Worm (Caenorhabditis elegans) whole organism, L2 larva: Measurements from ENCODE around the gene nova-1.
"Not testable (repeated sequence)": the region's sequence is repeated elsewhere in the genome, so short reads cannot be mapped to it uniquely, and the experiment has no call there.

Experiments used
- C34F6.9 ChIP-seq: fragments of 150-350 bp; optimal IDR thresholded peaks from 2 replicates; lab custom pipeline; 2014; ENCODE audit warnings: missing biosample characterization, missing genetic modification characterization
- F13H6.1 ChIP-seq: sonication (generic microtip); optimal IDR thresholded peaks from 2 replicates; lab custom pipeline; 2016; ENCODE audit warnings: missing genetic modification characterization, missing compliant biosample characterization
- R02D3.7 ChIP-seq: fragments of 150-350 bp; optimal IDR thresholded peaks from 2 replicates; lab custom pipeline; 2014; ENCODE audit warnings: missing biosample characterization, missing genetic modification characterization
- Y55F3AM.14 ChIP-seq: fragments of 200-800 bp; sonication (Bioruptor generic); optimal IDR thresholded peaks from 2 replicates; lab custom pipeline; 2018; ENCODE audit warnings: mild to moderate bottlenecking, missing genetic modification characterization, missing compliant biosample characterization
- aly-2 ChIP-seq: fragments of 150-350 bp; optimal IDR thresholded peaks from 2 replicates; lab custom pipeline; 2014; ENCODE audit warnings: missing biosample characterization, missing genetic modification characterization
- ama-1 ChIP-seq: fragments of 150-350 bp; optimal IDR thresholded peaks from 2 replicates; lab custom pipeline; 2018; ENCODE audit warnings: inconsistent platforms
- blmp-1 ChIP-seq: sonication (generic microtip); optimal IDR thresholded peaks from 2 replicates; lab custom pipeline; 2017; ENCODE audit warnings: missing genetic modification characterization, mild to moderate bottlenecking, missing compliant biosample characterization, antibody characterized with exemption, moderate library complexity; ENCODE audit not compliant: insufficient read depth
- ceh-16 ChIP-seq: fragments of 150-350 bp; optimal IDR thresholded peaks from 2 replicates; lab custom pipeline; 2014; ENCODE audit warnings: missing biosample characterization, missing genetic modification characterization
- egl-27 ChIP-seq: sonication (generic microtip); optimal IDR thresholded peaks from 3 replicates; lab custom pipeline; 2017; ENCODE audit warnings: missing biosample characterization, missing genetic modification reagents, missing genetic modification characterization
- elt-3 ChIP-seq: sonication (generic microtip); optimal IDR thresholded peaks from 2 replicates; lab custom pipeline; 2017; ENCODE audit warnings: missing biosample characterization, missing genetic modification characterization
- fos-1 ChIP-seq: fragments of 150-350 bp; optimal IDR thresholded peaks from 2 replicates; lab custom pipeline; 2014; ENCODE audit warnings: missing biosample characterization, missing genetic modification characterization
- gmeb-1 ChIP-seq: fragments of 150-350 bp; optimal IDR thresholded peaks from 2 replicates; lab custom pipeline; 2014; ENCODE audit warnings: missing biosample characterization, missing genetic modification characterization
- lin-11 ChIP-seq: fragments of 150-350 bp; sonication (generic microtip); optimal IDR thresholded peaks from 2 replicates; lab custom pipeline; 2014; ENCODE audit warnings: missing biosample characterization, missing genetic modification characterization, inconsistent platforms, mixed read lengths
- lsy-2 ChIP-seq, 2 experiments: fragments of 150-350 bp in 1 of 2; sonication (generic microtip) in 1 of 2; optimal IDR thresholded peaks; 2 replicates each; lab custom pipeline; 2014 to 2017; ENCODE audit warnings: missing biosample characterization in 2 of 2, missing genetic modification characterization in 2 of 2
- mbf-1 ChIP-seq: sonication (generic microtip); optimal IDR thresholded peaks from 2 replicates; lab custom pipeline; 2017; ENCODE audit warnings: missing biosample characterization, missing genetic modification characterization
- nhr-10 ChIP-seq: sonication (generic microtip); optimal IDR thresholded peaks from 2 replicates; lab custom pipeline; 2017; ENCODE audit warnings: missing biosample characterization, missing genetic modification characterization
- nhr-11 ChIP-seq: fragments of 150-350 bp; optimal IDR thresholded peaks from 2 replicates; lab custom pipeline; 2014; ENCODE audit warnings: missing biosample characterization, missing genetic modification characterization
- nhr-12 ChIP-seq: fragments of 150-350 bp; optimal IDR thresholded peaks from 2 replicates; lab custom pipeline; 2014; ENCODE audit warnings: missing biosample characterization, missing genetic modification characterization
- nhr-23 ChIP-seq: fragments of 150-350 bp; optimal IDR thresholded peaks from 2 replicates; lab custom pipeline; 2014; ENCODE audit warnings: missing biosample characterization, missing genetic modification reagents, missing genetic modification characterization
- nhr-6 ChIP-seq: fragments of 150-350 bp; optimal IDR thresholded peaks from 2 replicates; lab custom pipeline; 2014; ENCODE audit warnings: missing biosample characterization, missing genetic modification characterization
- nhr-77 ChIP-seq: fragments of 150-350 bp; optimal IDR thresholded peaks from 2 replicates; lab custom pipeline; 2014; ENCODE audit warnings: missing biosample characterization, missing genetic modification characterization
- sem-4 ChIP-seq: fragments of 150-350 bp; optimal IDR thresholded peaks from 2 replicates; lab custom pipeline; 2014; ENCODE audit warnings: missing biosample characterization, missing genetic modification reagents, missing genetic modification characterization
- sma-3 ChIP-seq: sonication (generic microtip); optimal IDR thresholded peaks from 2 replicates; lab custom pipeline; 2016; ENCODE audit warnings: missing genetic modification reagents, missing genetic modification characterization, missing compliant biosample characterization
- sma-9 ChIP-seq, 2 experiments: fragments of 150-350 bp in 1 of 2; sonication (generic microtip) in 1 of 2; optimal IDR thresholded peaks; 2 replicates each; lab custom pipeline; 2014 to 2016; ENCODE audit warnings: missing genetic modification characterization in 2 of 2, mild to moderate bottlenecking in 1 of 2, missing biosample characterization in 1 of 2, missing compliant biosample characterization in 1 of 2, missing genetic modification reagents in 1 of 2, moderate library complexity in 1 of 2
- unc-39 ChIP-seq: fragments of 150-350 bp; optimal IDR thresholded peaks from 2 replicates; lab custom pipeline; 2014; ENCODE audit warnings: missing biosample characterization, missing genetic modification characterization
- unc-55 ChIP-seq: fragments of 150-350 bp; sonication (generic microtip); optimal IDR thresholded peaks from 3 replicates; lab custom pipeline; 2014; ENCODE audit warnings: missing biosample characterization, missing genetic modification reagents, missing genetic modification characterization
- ztf-11 ChIP-seq: sonication (generic microtip); optimal IDR thresholded peaks from 2 replicates; lab custom pipeline; 2017; ENCODE audit warnings: missing biosample characterization, missing genetic modification characterization
- ztf-4 ChIP-seq: fragments of 150-350 bp; optimal IDR thresholded peaks from 2 replicates; lab custom pipeline; 2014; ENCODE audit warnings: missing biosample characterization, missing genetic modification characterization

Gene nova-1

DNA sequence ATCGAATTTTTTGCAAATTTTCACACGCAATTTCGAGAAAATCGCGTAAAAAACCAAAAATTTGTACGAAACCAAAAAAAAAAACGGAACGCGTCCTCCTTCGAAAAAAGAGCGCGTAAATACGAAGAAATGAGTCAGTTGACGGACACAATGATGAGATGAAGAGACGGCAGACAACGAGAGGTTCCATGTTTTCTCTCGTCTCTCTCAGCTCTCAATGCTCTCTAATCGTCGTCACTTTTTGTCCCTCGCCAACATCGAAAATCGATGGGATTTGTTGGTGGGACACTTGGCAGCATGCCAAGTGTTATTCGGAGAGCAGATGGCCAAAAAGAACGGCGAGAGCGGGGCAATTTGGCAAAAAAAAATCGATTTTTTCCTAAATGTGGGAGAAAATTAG lies 2.6 kb downstream of the nova-1 start (continued):
- TF ChIP-seq ama-1 (lab: Kevin White, UChicago) (peak; percentile 30), lsy-2 (tag; optimal IDR thresholded peaks at IDR 0.05; lab: Kevin White, UChicago) (peak; percentile 66 to 90), sma-9 (GFP tag; optimal IDR thresholded peaks at IDR 0.05; lab: Kevin White, UChicago) (peak; percentile 87), sma-9 (tag; optimal IDR thresholded peaks at IDR 0.05; lab: Kevin White, UChicago) (no peak), elt-3 (tag; lab: Kevin White, UChicago) (no peak), mbf-1 (tag; lab: Kevin White, UChicago) (no peak), aly-2 (tag; lab: Kevin White, UChicago) (no peak), C34F6.9 (tag; lab: Kevin White, UChicago) (peak; percentile 96)

DNA sequence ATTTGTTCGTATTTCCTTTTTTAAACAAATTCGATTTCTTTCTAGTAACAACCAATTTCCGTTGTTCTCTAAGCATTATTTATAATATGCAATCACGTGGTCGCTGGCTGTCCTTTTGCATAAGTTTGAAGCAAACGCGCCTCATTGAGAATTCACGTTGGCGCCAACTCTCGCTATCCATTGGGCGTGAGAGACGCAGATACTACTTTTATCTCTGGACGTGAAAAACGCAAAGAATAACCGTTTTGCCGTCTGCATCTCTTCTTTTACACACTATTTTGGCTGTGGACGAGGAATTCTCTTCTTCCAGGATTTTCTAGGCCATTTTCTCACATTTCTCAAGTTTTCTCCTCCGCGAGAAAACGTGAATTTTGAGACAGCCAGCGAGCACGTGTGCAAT lies 12.6 kb downstream of the nova-1 start:
- TF ChIP-seq unc-55 = peak; percentile 41

DNA sequence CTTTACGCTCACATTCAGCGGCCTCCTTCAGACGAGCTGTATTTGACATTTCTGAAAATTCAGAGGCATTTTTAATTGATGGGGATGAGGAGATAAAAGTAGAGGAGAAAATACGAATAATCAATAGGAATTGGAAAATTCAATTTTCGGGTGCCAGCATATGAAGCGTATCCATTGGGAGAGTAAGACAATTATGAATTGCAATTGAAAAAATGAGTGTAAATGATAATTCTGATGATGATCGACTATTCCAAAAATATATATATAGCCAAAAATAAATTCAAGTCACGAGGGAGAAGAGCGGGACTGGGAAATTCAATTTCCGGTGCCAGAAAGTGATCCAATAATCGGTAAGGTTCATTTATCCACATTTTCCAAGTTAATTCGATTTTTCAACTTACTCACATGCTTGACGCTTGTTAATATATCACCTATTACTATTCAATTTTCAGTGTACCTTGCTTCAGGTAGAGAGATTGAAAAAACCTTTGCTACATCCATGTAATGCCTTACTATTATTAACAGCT lies 15.4 kb downstream of the nova-1 start, which contains the start of gene Y59A8B.8:
Gene Y59A8B.8, minus strand, starts transcription at position 51 of the 527 bp plus-strand sequence.
- no peak for TF ChIP-seq nhr-77 (tag; lab: Kevin White, UChicago)
- TF ChIP-seq, all 48 proteins: peak for 0

DNA sequence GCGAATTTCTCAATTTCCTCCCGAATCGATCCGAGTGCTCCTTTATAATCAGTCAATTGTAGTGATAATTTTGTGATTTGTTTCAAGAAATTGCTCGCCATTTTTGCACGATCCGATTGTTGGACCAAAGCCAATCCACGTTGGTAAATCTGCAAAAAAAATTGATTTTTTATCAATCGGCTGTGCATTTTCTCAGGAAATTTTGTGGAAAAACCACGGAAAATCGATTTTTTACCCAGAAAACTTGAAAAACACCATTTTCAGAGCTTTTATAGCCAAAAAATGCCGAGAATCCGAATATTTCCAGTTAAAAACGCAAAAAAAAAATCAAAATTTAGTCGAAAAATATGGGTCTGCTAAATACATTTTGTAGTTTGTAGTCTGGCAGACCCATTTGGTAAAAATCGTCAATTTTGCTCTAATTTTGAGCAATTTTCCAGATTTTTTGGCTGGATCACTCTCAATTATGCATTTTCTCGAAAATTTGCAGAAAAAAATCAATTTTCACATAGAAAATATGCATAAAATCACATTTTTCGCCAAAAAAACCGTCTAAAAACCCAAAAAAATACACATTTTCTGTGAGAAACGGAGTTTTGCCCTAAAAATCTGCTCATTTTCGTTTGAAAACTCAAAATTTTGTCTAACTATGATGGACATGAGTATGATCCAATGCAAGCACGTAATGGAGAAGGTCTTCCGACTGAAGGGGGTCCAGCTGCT lies 26.3 kb downstream of the nova-1 start, which contains the start of the genes Y59A8B.25 and ebp-3:
Gene Y59A8B.25, minus strand, starts transcription at position 101 of the 723 bp plus-strand sequence.
Gene ebp-3, plus strand, starts transcription at position 673 of the 723 bp plus-strand sequence.
- not testable (repeated sequence) for TF ChIP-seq nhr-10 (tag; lab: Kevin White, UChicago); unc-39 (tag; lab: Kevin White, UChicago); unc-55

DNA sequence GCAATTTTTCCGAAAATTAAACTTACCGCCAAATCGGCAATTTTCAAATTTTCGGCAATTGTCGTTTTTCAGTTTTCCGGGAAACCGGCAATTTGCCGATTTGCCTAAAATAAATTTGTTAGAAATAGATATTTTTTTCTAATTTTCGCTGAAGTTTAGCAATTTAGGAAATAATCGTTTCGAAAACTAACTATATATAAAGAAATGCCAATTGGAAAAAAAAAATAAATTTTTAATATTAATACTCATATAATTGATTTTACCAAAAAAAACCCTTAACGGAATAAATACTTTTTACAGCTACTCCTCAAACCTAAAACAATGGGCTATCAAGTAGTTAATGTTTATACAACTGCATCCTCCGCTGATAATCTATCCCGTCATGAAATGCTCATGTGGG lies 38.5 kb downstream of the nova-1 start, which contains the start of gene ebp-1:
Gene ebp-1, plus strand, starts transcription at position 301 of the 400 bp plus-strand sequence.
- no peak for TF ChIP-seq egl-27 (tag; lab: Kevin White, UChicago)
- TF ChIP-seq R02D3.7 (tag; lab: Kevin White, UChicago) = no peak
- no peak for TF ChIP-seq unc-55
- no peak for TF ChIP-seq Y55F3AM.14 (GFP tag; lab: Kevin White, UChicago)
- TF ChIP-seq, all 48 proteins: peak for 0

DNA sequence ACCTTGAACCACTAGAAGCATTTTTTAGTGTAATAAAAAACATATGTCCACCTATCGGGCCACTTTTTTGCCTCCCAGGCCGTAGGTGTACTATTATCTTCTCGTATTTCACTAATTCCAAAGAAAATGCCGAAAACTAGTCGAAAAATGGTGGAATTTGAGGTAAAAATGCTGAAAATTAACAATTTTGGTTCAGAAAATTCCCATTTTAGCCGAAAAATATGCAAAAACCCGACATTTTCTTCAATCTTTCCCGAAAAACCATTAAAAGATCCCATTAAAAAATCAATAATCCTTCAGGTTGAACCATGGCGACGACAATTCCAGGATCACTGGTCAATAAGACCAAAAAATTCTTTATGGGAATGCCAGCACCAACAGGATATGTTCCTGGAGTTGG lies 59.6 kb downstream of the nova-1 start, which contains the start of gene prp-6:
Gene prp-6, plus strand, starts transcription at position 301 of the 400 bp plus-strand sequence.
- TF ChIP-seq sma-3 (no peak), sma-9 (GFP tag; optimal IDR thresholded peaks at IDR 0.05; lab: Kevin White, UChicago) (no peak), sma-9 (tag; optimal IDR thresholded peaks at IDR 0.05; lab: Kevin White, UChicago) (no peak), F13H6.1 (no peak), ama-1 (lab: Kevin White, UChicago) (no peak), gmeb-1 (tag; lab: Kevin White, UChicago) (no peak), nhr-11 (tag; lab: Kevin White, UChicago) (no peak), blmp-1 (tag; lab: Kevin White, UChicago) (no peak), lsy-2 (tag; optimal IDR thresholded peaks at IDR 0.05; lab: Kevin White, UChicago) (no peak), unc-55 (no peak), fos-1 (tag; lab: Kevin White, UChicago) (no peak), nhr-23 (tag; lab: Kevin White, UChicago) (no peak), lin-11 (no peak), C34F6.9 (tag; lab: Kevin White, UChicago) (no peak), nhr-12 (tag; lab: Kevin White, UChicago) (no peak), ztf-11 (tag; lab: Kevin White, UChicago) (no peak), ceh-16 (no peak), sem-4 (tag; lab: Kevin White, UChicago) (no peak), ztf-4 (tag; lab: Kevin White, UChicago) (no peak), nhr-6 (tag; lab: Kevin White, UChicago) (no peak), egl-27 (tag; lab: Kevin White, UChicago) (no peak)
